Fruit fly (Drosophila melanogaster): ENCODE measurements around the gene CG15578.
A peak's percentile ranks its signal among the peaks of the same experiment; 100 is the strongest.

CG15578 gene

dm6 chrX:4324781-4325180 lies 47.0 kb upstream of the CG15578 start (continued):
- TF ChIP-seq CG7556 (GFP tag; optimal IDR thresholded peaks at IDR 0.05) = peak; percentile 96
- TF ChIP-seq Med (GFP tag) = peak; percentile 100
- TF ChIP-seq tgo (GFP tag; IDR thresholded peaks at IDR 0.05) = peak; percentile 99
- peak; percentile 95 for TF ChIP-seq phol (tag; optimal IDR thresholded peaks at IDR 0.05)
- TF ChIP-seq gem (tag; optimal IDR thresholded peaks at IDR 0.05) = peak; percentile 98
- TF ChIP-seq CG33213 (GFP tag; optimal IDR thresholded peaks at IDR 0.05) = peak; percentile 97
- TF ChIP-seq pros (GFP tag; optimal IDR thresholded peaks at IDR 0.05) = peak; percentile 19
- TF ChIP-seq wek (GFP tag; optimal IDR thresholded peaks at IDR 0.05) = peak; percentile 89
- TF ChIP-seq CG14014 (GFP tag; IDR thresholded peaks at IDR 0.05) = peak; percentile 99
- peak; percentile 98 for TF ChIP-seq ttk (GFP tag; IDR thresholded peaks at IDR 0.05)
- TF ChIP-seq CG9727 (GFP tag; optimal IDR thresholded peaks at IDR 0.05) = peak; percentile 94
- peak; percentile 99 for TF ChIP-seq al (GFP tag; IDR thresholded peaks at IDR 0.05)
- TF ChIP-seq Bteb2 (GFP tag; optimal IDR thresholded peaks at IDR 0.05) = peak; percentile 98
- peak; percentile 24 for TF ChIP-seq BEAF-32 (GFP tag; optimal IDR thresholded peaks at IDR 0.05)
- TF ChIP-seq Sry-β (GFP tag; optimal IDR thresholded peaks at IDR 0.05) = no peak
- no peak for TF ChIP-seq Tbp (GFP tag; optimal IDR thresholded peaks at IDR 0.05)
- peak; percentile 99 for TF ChIP-seq cas (GFP tag; IDR thresholded peaks at IDR 0.05)
- TF ChIP-seq CG15514 (GFP tag; optimal IDR thresholded peaks at IDR 0.05) = peak; percentile 94
- peak in 1 of 2 experiments; percentile 69 for TF ChIP-seq Hr78 (GFP tag; optimal IDR thresholded peaks at IDR 0.05)
- peak; percentile 99 for TF ChIP-seq zfh1 (GFP tag; IDR thresholded peaks at IDR 0.05)
- peak; percentile 98 for TF ChIP-seq peb (GFP tag; IDR thresholded peaks at IDR 0.05)
- peak; percentile 97 for TF ChIP-seq bowl (GFP tag; IDR thresholded peaks at IDR 0.05)
- TF ChIP-seq CG13123 (GFP tag; optimal IDR thresholded peaks at IDR 0.05) = peak; percentile 95
- TF ChIP-seq Scr (GFP tag; IDR thresholded peaks at IDR 0.05; ENCODE audit: partially characterized antibody) = no peak
- peak; percentile 97 for TF ChIP-seq Mad (GFP tag; optimal IDR thresholded peaks at IDR 0.05)
- peak; percentile 33 for TF ChIP-seq Elba2 (GFP tag; optimal IDR thresholded peaks at IDR 0.05)
- TF ChIP-seq CG34422 (GFP tag; IDR thresholded peaks at IDR 0.05) = peak; percentile 99
- TF ChIP-seq Gug (GFP tag; IDR thresholded peaks at IDR 0.05) = peak; percentile 99
- peak; percentile 98 for TF ChIP-seq CG2199 (GFP tag; IDR thresholded peaks at IDR 0.05)
- peak; percentile 99 for TF ChIP-seq CG32772 (GFP tag; IDR thresholded peaks at IDR 0.05)
- TF ChIP-seq tin (GFP tag; optimal IDR thresholded peaks at IDR 0.05) = peak; percentile 98
- peak; percentile 95 for TF ChIP-seq CG17829 (tag; optimal IDR thresholded peaks at IDR 0.05)
- TF ChIP-seq fd102C (GFP tag; optimal IDR thresholded peaks at IDR 0.05) = peak; percentile 14
- peak; percentile 99 for TF ChIP-seq CG2678 (tag; optimal IDR thresholded peaks at IDR 0.05)
- peak; percentile 98 for TF ChIP-seq Hand (GFP tag; optimal IDR thresholded peaks at IDR 0.05)
- TF ChIP-seq Atf-2 (GFP tag; optimal IDR thresholded peaks at IDR 0.05) = peak; percentile 97
- peak; percentile 99 for TF ChIP-seq bab2 (GFP tag; optimal IDR thresholded peaks at IDR 0.05)
- peak; percentile 91 for TF ChIP-seq CG3407 (GFP tag; optimal IDR thresholded peaks at IDR 0.05)
- peak; percentile 90 for TF ChIP-seq CG17361 (GFP tag; IDR thresholded peaks at IDR 0.05)
- TF ChIP-seq CG14965 (GFP tag; optimal IDR thresholded peaks at IDR 0.05; ENCODE audit: borderline replicate concordance) = peak; percentile 87
- peak; percentile 97 for TF ChIP-seq Hr51 (GFP tag; optimal IDR thresholded peaks at IDR 0.05)
- peak; percentile 92 for TF ChIP-seq CG15601 (tag; optimal IDR thresholded peaks at IDR 0.05)
- TF ChIP-seq CG4730 (GFP tag; IDR thresholded peaks at IDR 0.05) = peak; percentile 99
- TF ChIP-seq D19B (GFP tag; optimal IDR thresholded peaks at IDR 0.05) = peak; percentile 96
- TF ChIP-seq Lhr (GFP tag; optimal IDR thresholded peaks at IDR 0.05) = peak; percentile 85
- TF ChIP-seq trem (tag; optimal IDR thresholded peaks at IDR 0.05) = peak; percentile 79
- TF ChIP-seq Antp (GFP tag; optimal IDR thresholded peaks at IDR 0.05) = peak; percentile 98
- peak; percentile 98 for TF ChIP-seq Oaz (GFP tag; IDR thresholded peaks at IDR 0.05)
- TF ChIP-seq CG1832 (GFP tag; optimal IDR thresholded peaks at IDR 0.05) = peak; percentile 23
- peak; percentile 99 for TF ChIP-seq CG14441 (GFP tag; IDR thresholded peaks at IDR 0.05)
- TF ChIP-seq Fer1 (GFP tag; optimal IDR thresholded peaks at IDR 0.05) = peak; percentile 99

Measured in whole organism, embryonic.